Fruit fly (Drosophila melanogaster): Measurements from ENCODE around the gene ogre.
A peak's percentile ranks its signal among the peaks of the same experiment; 100 is the strongest.

Gene ogre

DNA sequence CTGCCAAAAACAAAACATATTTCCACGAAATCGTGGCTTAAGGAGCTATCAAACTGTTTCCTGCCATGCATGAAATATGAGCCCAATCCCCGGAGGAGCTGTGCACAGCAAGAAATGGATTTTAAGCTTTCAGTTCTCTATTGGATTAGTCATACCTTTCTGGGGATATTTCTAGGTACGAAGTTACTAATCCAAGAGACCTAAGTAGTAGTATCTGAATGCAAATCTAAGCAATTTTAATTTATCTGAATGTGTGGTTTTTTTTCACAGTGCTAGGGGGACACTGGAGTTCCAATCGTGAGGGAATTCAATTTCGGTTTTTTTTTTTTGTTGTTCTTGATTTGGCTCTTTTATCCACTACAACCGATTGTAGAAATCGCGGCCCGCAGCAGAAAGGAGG lies 14.8 kb downstream of the ogre start (continued):
- TF ChIP-seq acj6 (GFP tag; optimal IDR thresholded peaks at IDR 0.05) (peak; percentile 54), Lpt (GFP tag; optimal IDR thresholded peaks at IDR 0.05) (no peak), CG32006 (GFP tag; optimal IDR thresholded peaks at IDR 0.05) (peak; percentile 36), CG4318 (GFP tag; optimal IDR thresholded peaks at IDR 0.05) (no peak), CG6163 (GFP tag; IDR thresholded peaks at IDR 0.05) (peak; percentile 66; the same call in 2 of the 3 replicates), dac (GFP tag; optimal IDR thresholded peaks at IDR 0.05) (no peak), CG7368 (GFP tag; optimal IDR thresholded peaks at IDR 0.05) (peak; percentile 6), Ets96B (tag; optimal IDR thresholded peaks at IDR 0.05) (peak; percentile 38), CG3032 (tag; optimal IDR thresholded peaks at IDR 0.05) (peak; percentile 53), Eip93F (GFP tag; optimal IDR thresholded peaks at IDR 0.05) (no peak), CG34406 (GFP tag; optimal IDR thresholded peaks at IDR 0.05) (no peak), Hr39 (GFP tag; optimal IDR thresholded peaks at IDR 0.05) (peak; percentile 31), dsx (GFP tag; optimal IDR thresholded peaks at IDR 0.05; ENCODE audit: poor library complexity, severe bottlenecking) (no peak), CG6276 (GFP tag; optimal IDR thresholded peaks at IDR 0.05) (no peak), Sox15 (GFP tag; optimal IDR thresholded peaks at IDR 0.05) (no peak), Eip78C (GFP tag) (peak; percentile 79), Sox14 (GFP tag; optimal IDR thresholded peaks at IDR 0.05) (peak; percentile 35), lz (GFP tag; optimal IDR thresholded peaks at IDR 0.05) (peak; percentile 26), Gug (GFP tag; IDR thresholded peaks at IDR 0.05) (no peak), Smox (GFP tag; optimal IDR thresholded peaks at IDR 0.05) (peak; percentile 24), CG11902 (GFP tag; optimal IDR thresholded peaks at IDR 0.05) (no peak), CG11294 (GFP tag; IDR thresholded peaks at IDR 0.05) (no peak), spab (GFP tag; optimal IDR thresholded peaks at IDR 0.05) (peak; percentile 27), CG8632 (GFP tag; optimal IDR thresholded peaks at IDR 0.05) (peak; percentile 0), fkh (GFP tag; optimal IDR thresholded peaks at IDR 0.05) (no peak)

- TF ChIP-seq CG6854 (GFP tag; optimal IDR thresholded peaks at IDR 0.05), result no peak
- no peak for TF ChIP-seq Hr38 (GFP tag; optimal IDR thresholded peaks at IDR 0.05)
- peak; percentile 61 for TF ChIP-seq svp (GFP tag)
These were observed 16.9 kb downstream of the ogre start for dm6 chrX:6974221-6974620.

dm6 chrX:6973340-6973739 lies 17.8 kb downstream of the ogre start, which contains the start of gene CG3040:
TSS of gene CG3040 (minus strand) at chrX:6973393.
- TF ChIP-seq vri (GFP tag; optimal IDR thresholded peaks at IDR 0.05) (peak; percentile 27), ss (GFP tag; optimal IDR thresholded peaks at IDR 0.05) (no peak), svp (GFP tag) (peak; percentile 54), net (GFP tag; optimal IDR thresholded peaks at IDR 0.05) (no peak), Ets96B (tag; optimal IDR thresholded peaks at IDR 0.05) (peak; percentile 30), CG3032 (tag; optimal IDR thresholded peaks at IDR 0.05) (peak; percentile 31), esn (GFP tag; optimal IDR thresholded peaks at IDR 0.05) (peak; percentile 53), Eip93F (GFP tag; optimal IDR thresholded peaks at IDR 0.05) (no peak), Eip78C (GFP tag) (peak; percentile 66), lz (GFP tag; optimal IDR thresholded peaks at IDR 0.05) (peak; percentile 21), Sox14 (GFP tag; optimal IDR thresholded peaks at IDR 0.05) (peak; percentile 16), pdm3 (GFP tag; optimal IDR thresholded peaks at IDR 0.05) (peak; percentile 42), dsx (GFP tag; optimal IDR thresholded peaks at IDR 0.05; ENCODE audit: poor library complexity, severe bottlenecking) (peak; percentile 3), CG11294 (GFP tag; IDR thresholded peaks at IDR 0.05) (no peak), Smox (GFP tag; optimal IDR thresholded peaks at IDR 0.05) (peak; percentile 41), CG7368 (GFP tag; optimal IDR thresholded peaks at IDR 0.05) (no peak), CG6276 (GFP tag; optimal IDR thresholded peaks at IDR 0.05) (no peak), topi (GFP tag; optimal IDR thresholded peaks at IDR 0.05) (peak; percentile 40), Blimp-1 (GFP tag; optimal IDR thresholded peaks at IDR 0.05) (no peak), acj6 (GFP tag; optimal IDR thresholded peaks at IDR 0.05) (no peak), CG32006 (GFP tag; optimal IDR thresholded peaks at IDR 0.05) (peak; percentile 0), CG6792 (GFP tag; optimal IDR thresholded peaks at IDR 0.05) (no peak), CG6163 (GFP tag; IDR thresholded peaks at IDR 0.05) (peak; percentile 39; the same call in 1 of the 3 replicates), salr (GFP tag; optimal IDR thresholded peaks at IDR 0.05) (no peak), CG9139 (GFP tag; optimal IDR thresholded peaks at IDR 0.05) (no peak), CG6854 (GFP tag; optimal IDR thresholded peaks at IDR 0.05) (no peak), CG11762 (GFP tag; optimal IDR thresholded peaks at IDR 0.05; ENCODE audit: insufficient read depth) (no peak), Lpt (GFP tag; optimal IDR thresholded peaks at IDR 0.05) (no peak), CG1621 (tag; optimal IDR thresholded peaks at IDR 0.05) (no peak), CG31627 (GFP tag; optimal IDR thresholded peaks at IDR 0.05) (peak; percentile 31), fd85E (GFP tag; optimal IDR thresholded peaks at IDR 0.05) (no peak), CG11902 (GFP tag; optimal IDR thresholded peaks at IDR 0.05) (no peak), Hr38 (GFP tag; optimal IDR thresholded peaks at IDR 0.05) (no peak), fkh (GFP tag; optimal IDR thresholded peaks at IDR 0.05) (peak; percentile 34), Ets21C (GFP tag; optimal IDR thresholded peaks at IDR 0.05) (no peak), CG10631 (GFP tag; optimal IDR thresholded peaks at IDR 0.05) (peak; percentile 32), OdsH (GFP tag; optimal IDR thresholded peaks at IDR 0.05) (peak; percentile 19)
